Fruit fly (Drosophila melanogaster) whole organism, embryonic: ENCODE data around the gene smg.

ENCODE experiments used
- ATbp ChIP-seq: fragments of 200-800 bp; sonication (Bioruptor generic); optimal IDR thresholded peaks from 2 replicates; lab custom pipeline; 2017; ENCODE audit warnings: missing biosample characterization, mild to moderate bottlenecking, missing genetic modification characterization, missing genetic modification reagents
- Adf1 ChIP-seq: fragments of 200-800 bp; sonication (Bioruptor generic); IDR thresholded peaks from 2 replicates; pipeline ENCODE4 v1.3.6; 2022; ENCODE audit warnings: missing biosample characterization, missing genetic modification characterization
- CG10321 ChIP-seq: fragments of 200-800 bp; sonication (Bioruptor generic); IDR thresholded peaks from 2 replicates; pipeline ENCODE4 v1.3.6; 2022; ENCODE audit warnings: missing biosample characterization, missing genetic modification characterization
- CG10431 ChIP-seq: fragments of 200-800 bp; sonication (Bioruptor generic); optimal IDR thresholded peaks from 3 replicates; lab custom pipeline; 2018; ENCODE audit warnings: missing biosample characterization, mild to moderate bottlenecking, missing genetic modification characterization
- CG12744 ChIP-seq: fragments of 200-800 bp; sonication (Bioruptor generic); optimal IDR thresholded peaks from 2 replicates; lab custom pipeline; 2016; ENCODE audit warnings: missing biosample characterization, missing genetic modification characterization
- CG12769 ChIP-seq: fragments of 200-800 bp; sonication (Bioruptor generic); optimal IDR thresholded peaks from 2 replicates; lab custom pipeline; 2019; ENCODE audit warnings: missing biosample characterization, mild to moderate bottlenecking, missing genetic modification characterization, moderate library complexity
- CG13296 ChIP-seq: fragments of 200-800 bp; sonication (Bioruptor generic); optimal IDR thresholded peaks from 3 replicates; lab custom pipeline; 2018; ENCODE audit warnings: missing biosample characterization, mild to moderate bottlenecking, missing genetic modification characterization
- CG14710 ChIP-seq: fragments of 200-800 bp; sonication (Bioruptor generic); optimal IDR thresholded peaks from 3 replicates; lab custom pipeline; 2019; ENCODE audit warnings: missing biosample characterization, mild to moderate bottlenecking, missing genetic modification characterization, moderate library complexity
- CG17829 ChIP-seq: fragments of 200-800 bp; optimal IDR thresholded peaks from 2 replicates; lab custom pipeline; 2019; ENCODE audit warnings: missing biosample characterization, mild to moderate bottlenecking, missing genetic modification characterization, moderate library complexity
- CG1832 ChIP-seq: fragments of 200-800 bp; sonication (Bioruptor generic); optimal IDR thresholded peaks from 2 replicates; lab custom pipeline; 2017; ENCODE audit warnings: missing biosample characterization, mild to moderate bottlenecking, missing genetic modification characterization, inconsistent platforms
- CG18599 ChIP-seq: fragments of 200-800 bp; sonication (Bioruptor generic); optimal IDR thresholded peaks from 3 replicates; lab custom pipeline; 2017; ENCODE audit warnings: missing biosample characterization, missing genetic modification characterization, mild to moderate bottlenecking, moderate library complexity, missing genetic modification reagents
- CG2678 ChIP-seq: fragments of 200-800 bp; sonication (Bioruptor generic); optimal IDR thresholded peaks from 3 replicates; lab custom pipeline; 2019; ENCODE audit warnings: missing biosample characterization, mild to moderate bottlenecking, missing genetic modification characterization, moderate library complexity
- CG3281 ChIP-seq: fragments of 200-800 bp; sonication (Bioruptor generic); optimal IDR thresholded peaks from 3 replicates; lab custom pipeline; 2017; ENCODE audit warnings: missing biosample characterization, mild to moderate bottlenecking, missing genetic modification characterization
- CG42726 ChIP-seq: fragments of 200-800 bp; sonication (Bioruptor generic); IDR thresholded peaks from 2 replicates; pipeline ENCODE4 v1.3.6; 2022; ENCODE audit warnings: missing biosample characterization, missing genetic modification characterization; ENCODE audit not compliant: partially characterized antibody
- CG5180 ChIP-seq: fragments of 200-800 bp; sonication (Bioruptor generic); optimal IDR thresholded peaks from 3 replicates; lab custom pipeline; 2017; ENCODE audit warnings: missing biosample characterization, missing genetic modification characterization, mild to moderate bottlenecking, moderate library complexity, missing genetic modification reagents
- CG6765 ChIP-seq: fragments of 200-800 bp; sonication (Bioruptor generic); optimal IDR thresholded peaks from 3 replicates; lab custom pipeline; 2017; ENCODE audit warnings: missing biosample characterization, mild to moderate bottlenecking, missing genetic modification characterization
- CG6791 ChIP-seq: fragments of 200-800 bp; sonication (Bioruptor generic); IDR thresholded peaks from 3 replicates; pipeline ENCODE4 v1.3.6; 2022; ENCODE audit warnings: missing biosample characterization, missing genetic modification characterization; ENCODE audit not compliant: partially characterized antibody
- CG7357 ChIP-seq: fragments of 200-800 bp; sonication (Bioruptor generic); IDR thresholded peaks from 3 replicates; pipeline ENCODE4 v1.3.6; 2022; ENCODE audit warnings: missing biosample characterization, missing genetic modification characterization
- CG7963 ChIP-seq: fragments of 200-800 bp; sonication (Bioruptor generic); IDR thresholded peaks from 3 replicates; pipeline ENCODE4 v1.3.6; 2022; ENCODE audit warnings: missing biosample characterization, missing genetic modification characterization; ENCODE audit not compliant: partially characterized antibody
- Dbx ChIP-seq: fragments of 200-800 bp; sonication (Bioruptor generic); IDR thresholded peaks from 3 replicates; pipeline ENCODE4 v1.3.6; 2022; ENCODE audit warnings: missing biosample characterization, missing genetic modification characterization
- Doc2 ChIP-seq: fragments of 200-800 bp; sonication (Bioruptor generic); IDR thresholded peaks from 2 replicates; pipeline ENCODE4 v1.3.6; 2022; ENCODE audit warnings: missing biosample characterization, missing genetic modification characterization
- Eip74EF ChIP-seq, 2 experiments: fragments of 200-800 bp in 1 of 2; fragments of >200 bp in 1 of 2; sonication (Bioruptor generic) in 1 of 2; optimal IDR thresholded peaks; 2 replicates each; lab custom pipeline; 2017 to 2019; ENCODE audit warnings: missing biosample characterization in 2 of 2, missing genetic modification characterization in 2 of 2, mild to moderate bottlenecking in 1 of 2, moderate library complexity in 1 of 2
- Fer3 ChIP-seq: fragments of 200-800 bp; sonication (Bioruptor generic); optimal IDR thresholded peaks from 2 replicates; lab custom pipeline; 2018; ENCODE audit warnings: missing biosample characterization, mild to moderate bottlenecking, missing genetic modification characterization, moderate library complexity
- HLHmδ ChIP-seq: fragments of 200-800 bp; sonication (Bioruptor generic); optimal IDR thresholded peaks from 2 replicates; lab custom pipeline; 2018; ENCODE audit warnings: missing biosample characterization, mild to moderate bottlenecking, missing genetic modification characterization, moderate library complexity
- Hsf ChIP-seq: fragments of 200-800 bp; sonication (Bioruptor generic); optimal IDR thresholded peaks from 3 replicates; lab custom pipeline; 2016; ENCODE audit warnings: missing biosample characterization, missing genetic modification characterization
- Nf-YB ChIP-seq: fragments of 200-800 bp; sonication (Bioruptor generic); optimal IDR thresholded peaks from 3 replicates; lab custom pipeline; 2019; ENCODE audit warnings: missing biosample characterization, mild to moderate bottlenecking, missing genetic modification characterization, moderate library complexity
- Nf-YC ChIP-seq: fragments of 200-800 bp; optimal IDR thresholded peaks from 3 replicates; lab custom pipeline; 2019; ENCODE audit warnings: missing biosample characterization, mild to moderate bottlenecking, missing genetic modification characterization, moderate library complexity
- Pdp1 ChIP-seq, 2 experiments: fragments of 200-800 bp; sonication (Bioruptor generic); optimal IDR thresholded peaks; 3 replicates each; lab custom pipeline; 2016; ENCODE audit warnings: missing biosample characterization in 2 of 2, missing genetic modification characterization in 2 of 2, mild to moderate bottlenecking in 1 of 2, moderate library complexity in 1 of 2
- Poxn ChIP-seq: fragments of 200-800 bp; sonication (Bioruptor generic); IDR thresholded peaks from 2 replicates; pipeline ENCODE4 v1.3.6; 2022; ENCODE audit warnings: missing biosample characterization, missing genetic modification characterization
- Scr ChIP-seq: fragments of 200-800 bp; sonication (Bioruptor generic); IDR thresholded peaks from 2 replicates; pipeline ENCODE4 v1.3.6; 2022; ENCODE audit warnings: missing biosample characterization, missing genetic modification characterization; ENCODE audit not compliant: partially characterized antibody
- Stat92E ChIP-seq, 3 experiments: fragments of >200 bp in 2 of 3; fragments of 200-800 bp in 1 of 3; sonication (Bioruptor generic) in 1 of 3; optimal IDR thresholded peaks; 2 replicates each; lab custom pipeline; 2017 to 2019; ENCODE audit warnings: missing biosample characterization in 3 of 3, missing genetic modification characterization in 3 of 3, mild to moderate bottlenecking in 1 of 3, moderate library complexity in 1 of 3
- amos ChIP-seq: fragments of 200-800 bp; sonication (Bioruptor generic); IDR thresholded peaks from 2 replicates; pipeline ENCODE4 v1.3.6; 2022; ENCODE audit warnings: missing biosample characterization, missing genetic modification characterization; ENCODE audit not compliant: partially characterized antibody
- bowl ChIP-seq: fragments of 200-800 bp; sonication (Bioruptor generic); IDR thresholded peaks from 2 replicates; pipeline ENCODE4 v1.3.6; 2022; ENCODE audit warnings: missing biosample characterization, missing genetic modification characterization
- esg ChIP-seq: fragments of 200-800 bp; sonication (Bioruptor generic); conservative IDR thresholded peaks from 2 replicates; pipeline ENCODE4 v1.3.6; 2022; ENCODE audit warnings: missing biosample characterization, missing genetic modification characterization
- lab ChIP-seq: fragments of 200-800 bp; sonication (Bioruptor generic); optimal IDR thresholded peaks from 3 replicates; lab custom pipeline; 2017; ENCODE audit warnings: missing biosample characterization, missing genetic modification characterization, mild to moderate bottlenecking, moderate library complexity, missing genetic modification reagents
- lov ChIP-seq, 2 experiments: fragments of 200-800 bp in 1 of 2; fragments of >200 bp in 1 of 2; sonication (Bioruptor generic) in 1 of 2; IDR thresholded peaks in 1 of 2; optimal IDR thresholded peaks in 1 of 2; 2 replicates in 1 of 2; 3 replicates in 1 of 2; pipeline versions ENCODE4 v1.3.6 to Lab custom; 2017 to 2022; ENCODE audit warnings: missing biosample characterization in 1 of 2, missing genetic modification characterization in 1 of 2
- onecut ChIP-seq: fragments of 200-800 bp; sonication (Bioruptor generic); IDR thresholded peaks from 2 replicates; pipeline ENCODE4 v1.3.6; 2022; ENCODE audit warnings: missing biosample characterization, missing genetic modification characterization
- sc ChIP-seq, 3 experiments: fragments of >200 bp in 2 of 3; fragments of 200-800 bp in 1 of 3; sonication (Bioruptor generic) in 1 of 3; optimal IDR thresholded peaks; 2 replicates in 2 of 3; 3 replicates in 1 of 3; lab custom pipeline; 2017; ENCODE audit warnings: mild to moderate bottlenecking in 1 of 3, missing biosample characterization in 1 of 3, missing genetic modification characterization in 1 of 3, missing genetic modification reagents in 1 of 3
- sna ChIP-seq: fragments of 200-800 bp; sonication (Bioruptor generic); IDR thresholded peaks from 2 replicates; pipeline ENCODE4 v1.3.6; 2022; ENCODE audit warnings: missing biosample characterization, missing genetic modification characterization; ENCODE audit not compliant: partially characterized antibody
- twi ChIP-seq: fragments of 200-800 bp; optimal IDR thresholded peaks from 2 replicates; lab custom pipeline; 2019; ENCODE audit warnings: missing biosample characterization, mild to moderate bottlenecking, missing genetic modification characterization, moderate library complexity
- vfl ChIP-seq: fragments of 200-800 bp; sonication (Bioruptor generic); optimal IDR thresholded peaks from 2 replicates; lab custom pipeline; 2016; ENCODE audit warnings: missing biosample characterization, missing genetic modification characterization
- zen ChIP-seq: fragments of 200-800 bp; sonication (Bioruptor generic); optimal IDR thresholded peaks from 3 replicates; lab custom pipeline; 2018; ENCODE audit warnings: missing biosample characterization, mild to moderate bottlenecking, missing genetic modification characterization, moderate library complexity
- zen2 ChIP-seq: fragments of 200-800 bp; sonication (Bioruptor generic); IDR thresholded peaks from 3 replicates; pipeline ENCODE4 v1.3.6; 2022; ENCODE audit warnings: missing biosample characterization, missing genetic modification characterization; ENCODE audit not compliant: partially characterized antibody

Gene smg

dm6 chr3L:9020436-9021370 lies 22.9 kb upstream of the smg start (continued):
- TF ChIP-seq CG18599 (GFP tag; lab: Kevin White, UChicago) (peak; percentile 50), CG12744 (no peak), sc (optimal IDR thresholded peaks at IDR 0.05; lab: Kevin White, UChicago) (no peak), sc (GFP tag; optimal IDR thresholded peaks at IDR 0.05; lab: Kevin White, UChicago) (no peak), Pdp1 (GFP tag; optimal IDR thresholded peaks at IDR 0.05; lab: Kevin White, UChicago) (no peak), vfl (GFP tag; lab: Kevin White, UChicago) (no peak), Dbx (0 out of 3 replicates have a peak, but pooled peaks have one; percentile 17), CG10431 (GFP tag; lab: Kevin White, UChicago) (no peak), CG13296 (GFP tag; lab: Kevin White, UChicago) (no peak), lov (optimal IDR thresholded peaks at IDR 0.05; lab: Kevin White, UChicago) (no peak), lov (GFP tag; IDR thresholded peaks at IDR 0.05; lab: Robert Waterston, UW) (no peak), onecut (no peak)

dm6 chr3L:9019196-9019662 lies 21.4 kb upstream of the smg start, which contains the start of gene Doc2:
Doc2 (minus strand) TSS chr3L:9019246.
- no peak for TF ChIP-seq HLHmδ
- no peak for TF ChIP-seq Hsf (GFP tag; lab: Kevin White, UChicago)
- no peak for TF ChIP-seq CG6765 (GFP tag; lab: Kevin White, UChicago)
- peak; percentile 97 for TF ChIP-seq CG10321 (GFP tag; lab: Robert Waterston, UW)
- TF ChIP-seq CG14710 (tag; lab: Kevin White, UChicago), result no peak
- peak in 1 of 3 experiments; percentile 53 for TF ChIP-seq Stat92E (GFP tag; optimal IDR thresholded peaks at IDR 0.05; lab: Kevin White, UChicago)
- peak; percentile 4 for TF ChIP-seq twi (tag; lab: Kevin White, UChicago)
- TF ChIP-seq zen, result peak; percentile 81
- no peak for TF ChIP-seq lab (GFP tag; lab: Kevin White, UChicago)
- no peak for TF ChIP-seq CG3281 (GFP tag; lab: Kevin White, UChicago)
- no peak for TF ChIP-seq CG7357 (GFP tag; lab: Robert Waterston, UW)
- no peak for TF ChIP-seq Eip74EF (GFP tag; optimal IDR thresholded peaks at IDR 0.05; lab: Kevin White, UChicago)
- TF ChIP-seq ATbp, result no peak
- peak; percentile 59; the same call in 2 of the 3 replicates for TF ChIP-seq zen2 (GFP tag; lab: Robert Waterston, UW)
- peak; percentile 99 for TF ChIP-seq Nf-YC (tag; lab: Kevin White, UChicago)
- TF ChIP-seq CG17829 (tag; lab: Kevin White, UChicago), result peak; percentile 30
- peak; percentile 53; the same call in 1 of the 3 replicates for TF ChIP-seq CG6791
- TF ChIP-seq Doc2, result no peak
- TF ChIP-seq amos (GFP tag; lab: Robert Waterston, UW), result no peak; the same call in 1 of the 2 replicates
- no peak for TF ChIP-seq CG7963
- peak; percentile 62 for TF ChIP-seq CG5180
- TF ChIP-seq CG12769 (tag; lab: Kevin White, UChicago), result no peak
- no peak for TF ChIP-seq Poxn (GFP tag; lab: Robert Waterston, UW)
- TF ChIP-seq sna (GFP tag; lab: Robert Waterston, UW), result 0 out of 2 replicates have a peak, but pooled peaks have one; percentile 16
- peak; percentile 99 for TF ChIP-seq Nf-YB
- TF ChIP-seq Scr, result no peak
- no peak for TF ChIP-seq bowl (GFP tag; lab: Robert Waterston, UW)
- no peak for TF ChIP-seq esg (GFP tag; lab: Robert Waterston, UW)
- no peak for TF ChIP-seq CG2678 (tag; lab: Kevin White, UChicago)
- peak; percentile 94 for TF ChIP-seq CG1832
- 0 out of 2 replicates have a peak, but pooled peaks have one; percentile 16 for TF ChIP-seq Adf1
- no peak for TF ChIP-seq CG42726
- TF ChIP-seq Fer3 (tag; lab: Kevin White, UChicago), result no peak
